Worm (Caenorhabditis elegans) whole organism, L2 larva: ENCODE measurements around the gene C56G2.22.
A peak's percentile ranks its signal among the peaks of the same experiment; 100 is the strongest.

Experiments used
- C34F6.9 ChIP-seq: fragments of 150-350 bp; optimal IDR thresholded peaks from 2 replicates; lab custom pipeline; 2014; ENCODE audit warnings: missing biosample characterization, missing genetic modification characterization
- Y55F3AM.14 ChIP-seq: fragments of 200-800 bp; sonication (Bioruptor generic); optimal IDR thresholded peaks from 2 replicates; lab custom pipeline; 2018; ENCODE audit warnings: mild to moderate bottlenecking, missing genetic modification characterization, missing compliant biosample characterization
- ZK546.5 ChIP-seq: sonication (generic microtip); optimal IDR thresholded peaks from 2 replicates; lab custom pipeline; 2017; ENCODE audit warnings: missing biosample characterization, missing genetic modification characterization
- ama-1 ChIP-seq: fragments of 150-350 bp; optimal IDR thresholded peaks from 2 replicates; lab custom pipeline; 2018; ENCODE audit warnings: inconsistent platforms
- ceh-82 ChIP-seq: fragments of 150-350 bp; optimal IDR thresholded peaks from 2 replicates; lab custom pipeline; 2014; ENCODE audit warnings: missing biosample characterization, missing genetic modification characterization
- crh-2 ChIP-seq: sonication (generic microtip); optimal IDR thresholded peaks from 2 replicates; lab custom pipeline; 2017; ENCODE audit warnings: missing biosample characterization, missing genetic modification characterization
- elt-1 ChIP-seq: fragments of 150-350 bp; optimal IDR thresholded peaks from 2 replicates; lab custom pipeline; 2014; ENCODE audit warnings: missing biosample characterization, missing genetic modification characterization
- fos-1 ChIP-seq: fragments of 150-350 bp; optimal IDR thresholded peaks from 2 replicates; lab custom pipeline; 2014; ENCODE audit warnings: missing biosample characterization, missing genetic modification characterization
- lin-11 ChIP-seq: fragments of 150-350 bp; sonication (generic microtip); optimal IDR thresholded peaks from 2 replicates; lab custom pipeline; 2014; ENCODE audit warnings: missing biosample characterization, missing genetic modification characterization, inconsistent platforms, mixed read lengths
- lin-13 ChIP-seq: fragments of 150-350 bp; optimal IDR thresholded peaks from 2 replicates; lab custom pipeline; 2014; ENCODE audit warnings: missing biosample characterization, missing genetic modification reagents, missing genetic modification characterization
- lsy-2 ChIP-seq, 2 experiments: fragments of 150-350 bp in 1 of 2; sonication (generic microtip) in 1 of 2; optimal IDR thresholded peaks; 2 replicates each; lab custom pipeline; 2014 to 2017; ENCODE audit warnings: missing biosample characterization in 2 of 2, missing genetic modification characterization in 2 of 2
- mab-5 ChIP-seq: fragments of 150-350 bp; optimal IDR thresholded peaks from 2 replicates; lab custom pipeline; 2014; ENCODE audit warnings: missing biosample characterization, missing genetic modification characterization
- mbf-1 ChIP-seq: sonication (generic microtip); optimal IDR thresholded peaks from 2 replicates; lab custom pipeline; 2017; ENCODE audit warnings: missing biosample characterization, missing genetic modification characterization
- mdl-1 ChIP-seq, 2 experiments: fragments of 150-350 bp in 1 of 2; sonication (generic microtip) in 1 of 2; optimal IDR thresholded peaks; 2 replicates each; lab custom pipeline; 2017; ENCODE audit warnings: missing biosample characterization in 2 of 2, missing genetic modification characterization in 2 of 2
- nhr-10 ChIP-seq: sonication (generic microtip); optimal IDR thresholded peaks from 2 replicates; lab custom pipeline; 2017; ENCODE audit warnings: missing biosample characterization, missing genetic modification characterization
- nhr-11 ChIP-seq: fragments of 150-350 bp; optimal IDR thresholded peaks from 2 replicates; lab custom pipeline; 2014; ENCODE audit warnings: missing biosample characterization, missing genetic modification characterization
- nhr-12 ChIP-seq: fragments of 150-350 bp; optimal IDR thresholded peaks from 2 replicates; lab custom pipeline; 2014; ENCODE audit warnings: missing biosample characterization, missing genetic modification characterization
- nhr-129 ChIP-seq: fragments of 150-350 bp; optimal IDR thresholded peaks from 2 replicates; lab custom pipeline; 2014; ENCODE audit warnings: missing biosample characterization, missing genetic modification characterization
- nhr-25 ChIP-seq: fragments of 150-350 bp; sonication (generic microtip); optimal IDR thresholded peaks from 3 replicates; lab custom pipeline; 2014; ENCODE audit warnings: missing biosample characterization, missing genetic modification characterization
- nhr-6 ChIP-seq: fragments of 150-350 bp; optimal IDR thresholded peaks from 2 replicates; lab custom pipeline; 2014; ENCODE audit warnings: missing biosample characterization, missing genetic modification characterization
- nhr-77 ChIP-seq: fragments of 150-350 bp; optimal IDR thresholded peaks from 2 replicates; lab custom pipeline; 2014; ENCODE audit warnings: missing biosample characterization, missing genetic modification characterization
- sem-4 ChIP-seq: fragments of 150-350 bp; optimal IDR thresholded peaks from 2 replicates; lab custom pipeline; 2014; ENCODE audit warnings: missing biosample characterization, missing genetic modification reagents, missing genetic modification characterization
- skn-1 ChIP-seq: sonication (generic microtip); optimal IDR thresholded peaks from 2 replicates; lab custom pipeline; 2017; ENCODE audit warnings: missing biosample characterization, missing genetic modification characterization
- sma-3 ChIP-seq: sonication (generic microtip); optimal IDR thresholded peaks from 2 replicates; lab custom pipeline; 2016; ENCODE audit warnings: missing genetic modification reagents, missing genetic modification characterization, missing compliant biosample characterization
- sma-9 ChIP-seq, 2 experiments: fragments of 150-350 bp in 1 of 2; sonication (generic microtip) in 1 of 2; optimal IDR thresholded peaks; 2 replicates each; lab custom pipeline; 2014 to 2016; ENCODE audit warnings: missing genetic modification characterization in 2 of 2, mild to moderate bottlenecking in 1 of 2, missing biosample characterization in 1 of 2, missing compliant biosample characterization in 1 of 2, missing genetic modification reagents in 1 of 2, moderate library complexity in 1 of 2
- snpc-4 ChIP-seq: fragments of 150-350 bp; optimal IDR thresholded peaks from 2 replicates; lab custom pipeline; 2014; ENCODE audit warnings: missing biosample characterization, missing genetic modification characterization
- unc-39 ChIP-seq: fragments of 150-350 bp; optimal IDR thresholded peaks from 2 replicates; lab custom pipeline; 2014; ENCODE audit warnings: missing biosample characterization, missing genetic modification characterization
- unc-55 ChIP-seq: fragments of 150-350 bp; sonication (generic microtip); optimal IDR thresholded peaks from 3 replicates; lab custom pipeline; 2014; ENCODE audit warnings: missing biosample characterization, missing genetic modification reagents, missing genetic modification characterization
- unc-62 ChIP-seq: fragments of 150-350 bp; optimal IDR thresholded peaks from 2 replicates; lab custom pipeline; 2014; ENCODE audit warnings: missing biosample characterization, missing genetic modification reagents, missing genetic modification characterization
- zag-1 ChIP-seq: fragments of 150-350 bp; optimal IDR thresholded peaks from 2 replicates; lab custom pipeline; 2014; ENCODE audit warnings: missing biosample characterization, missing genetic modification characterization
- ztf-1 ChIP-seq: fragments of 200-800 bp; sonication (Bioruptor generic); conservative IDR thresholded peaks from 2 replicates; pipeline ENCODE4 v1.3.6; 2022; ENCODE audit warnings: missing genetic modification characterization, missing compliant biosample characterization
- ztf-4 ChIP-seq: fragments of 150-350 bp; optimal IDR thresholded peaks from 2 replicates; lab custom pipeline; 2014; ENCODE audit warnings: missing biosample characterization, missing genetic modification characterization

Gene C56G2.22

DNA sequence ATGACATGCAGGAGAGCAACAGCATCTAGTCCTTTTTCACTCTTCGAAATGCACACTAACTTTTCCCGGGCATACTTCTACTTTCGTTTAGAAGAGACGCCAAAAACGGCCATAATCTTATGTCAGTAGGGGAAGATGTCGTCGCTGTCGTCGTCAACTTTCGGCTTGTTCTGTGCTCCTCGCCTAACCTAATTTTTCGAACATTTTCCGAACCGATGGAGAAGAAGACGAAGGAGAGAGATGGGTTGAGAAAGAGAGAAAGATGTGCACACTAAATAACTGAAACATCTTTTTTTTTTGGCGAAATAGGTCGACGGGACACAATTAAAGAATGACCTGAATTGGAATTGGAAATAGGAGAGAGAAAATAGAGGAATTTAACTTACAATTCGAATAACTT, 35.9 kb upstream of the C56G2.22 start:
- no peak for TF ChIP-seq nhr-6 (tag; lab: Kevin White, UChicago)
- peak; percentile 2 for TF ChIP-seq C34F6.9 (tag; lab: Kevin White, UChicago)
- no peak for TF ChIP-seq mab-5 (tag; lab: Kevin White, UChicago)

DNA sequence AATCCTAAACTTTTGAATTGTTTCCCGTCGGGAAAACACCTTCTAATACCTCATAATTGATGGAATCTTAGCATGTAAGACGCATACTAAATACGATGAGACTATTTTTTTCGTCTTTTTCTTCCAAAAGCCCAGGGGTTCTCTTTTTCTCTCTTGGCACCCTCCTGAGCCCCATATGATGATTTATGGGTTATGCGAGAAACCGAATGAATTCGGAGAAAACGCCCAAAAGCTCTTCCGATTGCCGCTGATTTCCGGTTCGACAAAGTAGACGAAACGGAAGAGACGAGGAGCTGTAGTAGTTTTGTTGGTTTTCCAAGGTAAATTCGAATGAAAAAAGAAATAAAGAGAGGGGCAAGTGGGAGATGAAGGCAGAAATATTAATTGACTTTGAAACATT, 34.8 kb upstream of the C56G2.22 start:
- TF ChIP-seq mbf-1 (tag; lab: Kevin White, UChicago) (no peak), Y55F3AM.14 (GFP tag; lab: Kevin White, UChicago) (no peak), skn-1 (tag; lab: Kevin White, UChicago) (no peak), nhr-11 (tag; lab: Kevin White, UChicago) (no peak), mab-5 (tag; lab: Kevin White, UChicago) (peak; percentile 90), sma-9 (GFP tag; optimal IDR thresholded peaks at IDR 0.05; lab: Kevin White, UChicago) (no peak), sma-9 (tag; optimal IDR thresholded peaks at IDR 0.05; lab: Kevin White, UChicago) (no peak), unc-55 (GFP tag; lab: Kevin White, UChicago) (peak; percentile 53), nhr-129 (tag; lab: Kevin White, UChicago) (no peak), ama-1 (lab: Kevin White, UChicago) (no peak), sem-4 (tag; lab: Kevin White, UChicago) (no peak), lin-13 (GFP tag; lab: Kevin White, UChicago) (no peak), lin-11 (tag; lab: Kevin White, UChicago) (no peak), ZK546.5 (tag; lab: Kevin White, UChicago) (no peak)

DNA sequence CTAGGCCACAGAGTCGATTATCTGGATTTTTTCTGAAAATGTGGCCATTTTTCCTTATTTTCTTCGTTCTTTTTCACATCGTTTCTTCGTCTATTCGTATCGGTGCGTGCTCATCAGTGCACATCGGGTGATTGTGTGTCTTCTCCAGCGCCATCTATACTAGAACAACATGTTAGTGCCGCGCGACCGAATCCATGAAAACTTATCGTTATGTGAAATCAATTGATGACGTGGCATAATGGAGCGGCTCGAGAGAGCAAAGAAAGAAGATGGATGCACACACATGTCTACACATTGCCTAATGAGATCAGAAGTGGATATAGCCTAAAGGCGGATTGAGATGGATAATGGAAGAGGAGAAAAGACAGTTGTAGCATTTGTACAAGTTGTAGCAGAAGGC, 34.0 kb upstream of the C56G2.22 start:
- TF ChIP-seq elt-1 = no peak
- TF ChIP-seq crh-2 (tag; lab: Kevin White, UChicago) = peak; percentile 35

DNA sequence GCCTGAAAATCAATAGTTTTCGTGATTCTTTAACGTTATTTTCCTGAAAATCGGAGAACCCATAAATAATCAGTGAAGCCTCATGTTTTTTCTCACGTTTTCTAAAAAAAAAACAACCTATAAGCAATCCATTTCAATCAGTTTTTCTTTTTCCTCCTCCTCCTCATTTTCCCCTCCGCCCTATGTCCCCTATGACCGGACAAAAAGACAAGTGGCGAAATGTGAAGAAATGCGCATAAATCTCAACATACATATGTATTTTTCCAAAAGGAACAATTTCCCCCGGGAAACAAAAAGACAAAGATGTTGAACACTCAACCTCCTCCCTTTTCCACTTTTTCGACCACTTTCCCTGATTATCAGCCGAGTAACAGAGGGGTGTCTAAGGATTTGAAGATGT, 30.7 kb upstream of the C56G2.22 start:
- no peak for TF ChIP-seq elt-1
- TF ChIP-seq sma-9 (GFP tag; optimal IDR thresholded peaks at IDR 0.05; lab: Kevin White, UChicago) = no peak
- no peak for TF ChIP-seq sma-9 (tag; optimal IDR thresholded peaks at IDR 0.05; lab: Kevin White, UChicago)
- TF ChIP-seq nhr-12 (tag; lab: Kevin White, UChicago) = no peak
- no peak for TF ChIP-seq nhr-11 (tag; lab: Kevin White, UChicago)
- no peak for TF ChIP-seq lsy-2 (tag; optimal IDR thresholded peaks at IDR 0.05; lab: Kevin White, UChicago)
- no peak for TF ChIP-seq fos-1
- TF ChIP-seq unc-55 (GFP tag; lab: Kevin White, UChicago) = no peak
- TF ChIP-seq crh-2 (tag; lab: Kevin White, UChicago) = no peak
- no peak for TF ChIP-seq mab-5 (tag; lab: Kevin White, UChicago)
- no peak for TF ChIP-seq ztf-1

DNA sequence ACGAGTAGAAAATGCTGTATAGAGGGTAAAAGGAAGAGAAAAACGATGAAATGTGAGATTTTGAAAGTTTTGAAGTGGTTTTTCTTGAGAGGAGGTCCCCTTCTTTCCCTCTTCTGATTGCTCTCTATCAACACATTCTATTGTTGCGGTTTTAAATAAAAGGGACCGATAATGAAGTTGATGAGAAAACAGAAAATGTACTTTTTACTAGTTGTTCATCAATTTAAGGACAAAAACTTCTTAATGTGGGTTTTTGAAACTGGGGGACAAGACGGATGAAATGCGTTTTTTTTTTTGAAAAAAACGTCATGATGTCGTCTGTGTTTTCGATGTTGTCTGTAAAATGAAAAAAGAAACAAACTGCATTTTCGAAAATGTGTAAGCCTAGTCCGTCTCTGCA, 29.5 kb upstream of the C56G2.22 start:
- TF ChIP-seq fos-1 (no peak), elt-1 (no peak), mab-5 (tag; lab: Kevin White, UChicago) (no peak), Y55F3AM.14 (GFP tag; lab: Kevin White, UChicago) (no peak), nhr-12 (tag; lab: Kevin White, UChicago) (no peak), lin-11 (tag; lab: Kevin White, UChicago) (no peak), nhr-6 (tag; lab: Kevin White, UChicago) (no peak), ztf-1 (no peak), nhr-10 (tag; lab: Kevin White, UChicago) (no peak), zag-1 (tag; lab: Kevin White, UChicago) (no peak), unc-62 (no peak), unc-39 (tag; lab: Kevin White, UChicago) (no peak), sem-4 (tag; lab: Kevin White, UChicago) (no peak), sma-9 (GFP tag; optimal IDR thresholded peaks at IDR 0.05; lab: Kevin White, UChicago) (no peak), sma-9 (tag; optimal IDR thresholded peaks at IDR 0.05; lab: Kevin White, UChicago) (no peak)

DNA sequence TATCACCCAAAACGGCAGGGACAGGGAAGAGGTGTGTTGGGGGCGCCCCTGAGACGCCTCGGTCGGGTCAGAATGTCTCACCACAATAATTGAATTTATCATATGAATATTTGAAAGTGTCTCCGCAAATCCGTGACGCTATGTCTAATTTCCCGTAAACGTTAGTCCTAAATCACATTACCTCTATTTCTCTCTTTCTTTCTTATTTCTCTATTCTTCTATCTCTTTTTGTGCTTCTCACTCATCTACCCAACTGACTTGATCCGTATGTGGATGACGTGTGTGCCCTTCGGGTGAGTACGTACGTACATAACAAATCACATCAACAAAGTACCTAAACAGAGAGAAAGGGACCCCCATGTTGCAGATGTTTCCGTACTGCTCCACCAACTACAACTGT, 28.9 kb upstream of the C56G2.22 start:
- TF ChIP-seq sma-9 (GFP tag; optimal IDR thresholded peaks at IDR 0.05; lab: Kevin White, UChicago) = peak; percentile 71
- no peak for TF ChIP-seq sma-9 (tag; optimal IDR thresholded peaks at IDR 0.05; lab: Kevin White, UChicago)
- no peak for TF ChIP-seq sem-4 (tag; lab: Kevin White, UChicago)

DNA sequence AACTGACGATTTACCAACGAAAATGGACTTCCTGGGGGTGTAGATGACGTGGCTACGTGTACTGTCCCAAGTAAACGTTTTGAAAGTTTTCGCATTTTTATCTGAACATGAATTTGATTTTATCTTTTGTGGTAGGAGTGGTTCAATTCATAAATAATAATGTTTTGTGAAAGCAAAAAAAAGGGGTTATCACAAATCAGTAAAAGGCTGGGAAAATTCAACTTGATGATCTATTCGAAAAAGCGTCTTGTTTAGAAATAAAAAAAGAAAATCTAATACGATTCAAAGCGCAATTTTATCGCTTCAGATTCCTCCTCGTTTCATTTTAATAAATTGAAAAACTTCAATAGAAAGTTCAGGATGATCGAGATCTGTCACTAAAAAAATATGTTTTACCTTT, 22.1 kb upstream of the C56G2.22 start, which contains the start of gene C56G2.5:
C56G2.5 (minus strand) TSS at position 101 of the 400 bp plus-strand sequence.
- TF ChIP-seq nhr-25 (no peak), ztf-4 (tag; lab: Kevin White, UChicago) (no peak), snpc-4 (tag; lab: Kevin White, UChicago) (no peak), mdl-1 (tag; optimal IDR thresholded peaks at IDR 0.05; lab: Kevin White, UChicago) (no peak), sma-3 (GFP tag; lab: Kevin White, UChicago) (no peak), unc-62 (no peak), ceh-82 (tag; lab: Kevin White, UChicago) (no peak), sma-9 (GFP tag; optimal IDR thresholded peaks at IDR 0.05; lab: Kevin White, UChicago) (no peak), sma-9 (tag; optimal IDR thresholded peaks at IDR 0.05; lab: Kevin White, UChicago) (no peak), nhr-77 (tag; lab: Kevin White, UChicago) (no peak)
